Fruit fly (Drosophila melanogaster): ENCODE data around the gene CG7264.

The CG7264 gene

DNA sequence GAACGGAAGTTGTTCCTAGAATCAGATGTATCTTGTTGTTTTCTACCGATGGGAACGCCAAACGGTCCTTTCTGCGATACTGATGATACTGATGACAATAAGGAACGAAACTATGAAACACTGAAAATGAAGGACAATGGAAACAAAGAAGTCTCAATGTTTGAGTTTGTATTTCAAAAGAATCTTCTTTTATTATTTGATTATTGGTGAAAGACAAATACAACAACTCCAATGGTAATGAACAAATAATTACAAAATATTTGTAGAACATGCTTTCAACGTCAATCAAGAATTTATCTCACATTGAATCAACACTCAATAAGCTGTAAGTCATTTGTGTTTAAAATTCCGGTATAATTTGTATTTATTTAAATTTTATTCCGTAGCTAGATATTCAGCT lies 50.0 kb downstream of the CG7264 start, which contains the start of gene Sprn:
Gene Sprn, plus strand, starts transcription at position 301 of the 400 bp plus-strand sequence.
- TF ChIP-seq noc (tag; optimal IDR thresholded peaks at IDR 0.05) = no peak

Measured in whole organism, larva.